Worm (Caenorhabditis elegans) whole organism, early embryonic: Measurements from ENCODE around the gene gst-44.

Experiments used
- B0310.2 ChIP-seq: sonication (generic microtip); optimal IDR thresholded peaks from 2 replicates; lab custom pipeline; 2016; ENCODE audit warnings: mild to moderate bottlenecking, missing genetic modification characterization, missing compliant biosample characterization
- F13C5.2 ChIP-seq: sonication (generic microtip); optimal IDR thresholded peaks from 2 replicates; lab custom pipeline; 2017; ENCODE audit warnings: mild to moderate bottlenecking, missing genetic modification characterization, inconsistent platforms, missing compliant biosample characterization
- aly-1 ChIP-seq: sonication (generic microtip); optimal IDR thresholded peaks from 2 replicates; lab custom pipeline; 2016; ENCODE audit warnings: missing genetic modification characterization, missing compliant biosample characterization
- ama-1 ChIP-seq: fragments of 150-350 bp; optimal IDR thresholded peaks from 2 replicates; lab custom pipeline; 2014
- ceh-13 ChIP-seq: fragments of 200-800 bp; sonication (Bioruptor generic); optimal IDR thresholded peaks from 2 replicates; lab custom pipeline; 2018; ENCODE audit warnings: mild to moderate bottlenecking, missing genetic modification characterization, missing compliant biosample characterization
- ceh-36 ChIP-seq: sonication (generic microtip); optimal IDR thresholded peaks from 2 replicates; lab custom pipeline; 2016; ENCODE audit warnings: missing genetic modification characterization, inconsistent platforms, missing compliant biosample characterization
- ets-7 ChIP-seq: sonication (generic microtip); optimal IDR thresholded peaks from 2 replicates; lab custom pipeline; 2016; ENCODE audit warnings: missing genotype, missing genetic modification characterization, missing compliant biosample characterization
- flt-1 ChIP-seq: fragments of 200-800 bp; sonication (Bioruptor generic); IDR thresholded peaks from 2 replicates; pipeline ENCODE4 v1.3.6; 2022; ENCODE audit warnings: missing genetic modification characterization, missing compliant biosample characterization
- hmbx-1 ChIP-seq: sonication (generic microtip); optimal IDR thresholded peaks from 2 replicates; lab custom pipeline; 2016; ENCODE audit warnings: mild to moderate bottlenecking, missing genetic modification characterization, missing compliant biosample characterization
- hmg-4 ChIP-seq: fragments of 200-800 bp; sonication (Bioruptor generic); optimal IDR thresholded peaks from 2 replicates; lab custom pipeline; 2018; ENCODE audit warnings: mild to moderate bottlenecking, missing genetic modification characterization, missing compliant biosample characterization
- hnd-1 ChIP-seq: sonication (generic microtip); optimal IDR thresholded peaks from 2 replicates; lab custom pipeline; 2016; ENCODE audit warnings: missing genetic modification characterization, missing compliant biosample characterization
- pes-1 ChIP-seq: fragments of 200-800 bp; sonication (Bioruptor generic); IDR thresholded peaks from 2 replicates; pipeline ENCODE4 v1.3.6; 2022; ENCODE audit warnings: missing genetic modification reagents, missing genetic modification characterization, missing compliant biosample characterization
- scrt-1 ChIP-seq: fragments of 200-800 bp; sonication (Bioruptor generic); IDR thresholded peaks from 2 replicates; pipeline ENCODE4 v1.3.6; 2022; ENCODE audit warnings: missing genetic modification characterization, missing compliant biosample characterization
- sea-1 ChIP-seq: fragments of 200-800 bp; sonication (Bioruptor generic); conservative IDR thresholded peaks from 2 replicates; pipeline ENCODE4 v1.3.6; 2022; ENCODE audit warnings: missing genetic modification characterization, missing compliant biosample characterization
- tbx-11 ChIP-seq: fragments of 200-800 bp; sonication (Bioruptor generic); IDR thresholded peaks from 2 replicates; pipeline ENCODE4 v1.3.6; 2022; ENCODE audit warnings: missing genetic modification characterization, missing compliant biosample characterization
- tbx-37 ChIP-seq: fragments of 200-800 bp; sonication (Bioruptor generic); conservative IDR thresholded peaks from 2 replicates; pipeline ENCODE4 v1.3.6; 2022; ENCODE audit warnings: missing genetic modification reagents, missing genetic modification characterization, missing compliant biosample characterization
- tra-4 ChIP-seq: sonication (generic microtip); optimal IDR thresholded peaks from 2 replicates; lab custom pipeline; 2017; ENCODE audit warnings: missing genetic modification characterization, missing compliant biosample characterization

Gene gst-44

DNA sequence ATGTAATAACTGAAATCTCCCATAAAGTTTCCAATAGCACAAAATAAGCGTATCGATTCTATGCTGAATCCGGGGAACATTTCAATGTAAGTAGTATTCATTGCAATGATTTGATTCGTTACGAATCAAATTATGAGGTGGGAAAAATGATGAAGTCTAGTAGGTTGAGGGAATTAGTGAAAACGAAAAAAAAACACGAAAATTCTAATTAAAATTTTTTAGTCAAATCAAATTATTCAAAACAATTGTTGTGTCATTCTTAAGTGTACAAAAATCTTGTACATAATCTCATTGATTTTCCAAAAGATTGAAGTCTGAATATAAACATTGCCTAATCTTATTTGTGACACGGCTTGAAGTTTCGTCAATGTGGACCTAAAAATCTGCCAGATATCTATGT lies 33.7 kb downstream of the gst-44 start, which contains the start of gene srw-29:
Gene srw-29 (minus strand): TSS at position 101 of the 400 bp plus-strand sequence.
- TF ChIP-seq sea-1 (GFP tag; lab: Robert Waterston, UW), result no peak

DNA sequence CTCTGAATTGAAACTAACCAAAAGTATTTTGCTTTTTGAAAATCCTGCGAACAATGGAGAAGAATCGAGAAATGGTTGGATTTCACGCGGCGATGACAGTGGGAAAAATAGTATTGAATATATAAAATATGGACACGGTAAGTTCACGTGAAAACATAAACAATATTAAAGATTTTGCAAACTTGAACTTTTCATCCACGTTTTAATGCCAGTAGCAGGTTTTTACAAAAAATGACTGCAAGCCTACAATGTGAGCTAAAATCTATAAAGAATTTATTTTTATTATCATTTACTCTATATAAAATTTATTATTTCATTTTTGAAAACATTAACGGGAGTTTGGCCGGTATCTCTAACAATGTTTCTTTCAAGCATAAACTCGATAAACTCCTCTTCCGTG lies 38.8 kb downstream of the gst-44 start, which contains the start of gene F26D2.10:
Gene F26D2.10 (minus strand): TSS at position 101 of the 400 bp plus-strand sequence.
- TF ChIP-seq sea-1 (GFP tag; lab: Robert Waterston, UW) (no peak), tra-4 (tag; lab: Kevin White, UChicago) (no peak), hmg-4 (GFP tag; lab: Kevin White, UChicago) (no peak), F13C5.2 (tag; lab: Kevin White, UChicago) (no peak), B0310.2 (tag; lab: Kevin White, UChicago) (no peak), ceh-36 (tag; lab: Kevin White, UChicago) (no peak), ama-1 (lab: Kevin White, UChicago) (no peak), pes-1 (no peak), hnd-1 (tag; lab: Kevin White, UChicago) (no peak), ets-7 (tag; lab: Kevin White, UChicago) (no peak), flt-1 (GFP tag; lab: Robert Waterston, UW) (no peak), tbx-37 (GFP tag; lab: Robert Waterston, UW) (no peak), ceh-13 (GFP tag; lab: Kevin White, UChicago) (no peak)

DNA sequence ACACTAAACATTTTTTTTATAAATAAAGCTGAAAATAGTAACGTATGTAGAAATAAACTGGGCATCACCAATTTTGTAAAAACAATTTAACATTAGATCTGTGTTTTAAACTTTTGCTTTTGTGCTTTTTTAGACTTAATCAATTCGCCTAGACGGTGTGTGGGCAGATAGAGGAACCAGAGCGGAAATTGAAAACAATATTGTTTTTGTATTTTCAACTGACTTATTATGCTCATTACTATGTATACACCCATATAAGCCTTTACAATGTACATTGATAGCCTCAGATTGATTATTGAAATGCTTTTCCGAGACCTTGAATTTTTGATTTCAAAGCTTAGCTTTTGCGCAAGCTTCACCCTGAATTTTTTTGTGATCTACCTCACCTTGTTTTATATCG lies 39.2 kb downstream of the gst-44 start, which contains the start of gene str-73:
Gene str-73 (plus strand): TSS at position 301 of the 400 bp plus-strand sequence.
- TF ChIP-seq ama-1 (lab: Kevin White, UChicago) (no peak), scrt-1 (no peak), tra-4 (tag; lab: Kevin White, UChicago) (no peak), ets-7 (tag; lab: Kevin White, UChicago) (no peak), sea-1 (GFP tag; lab: Robert Waterston, UW) (no peak), B0310.2 (tag; lab: Kevin White, UChicago) (no peak), ceh-36 (tag; lab: Kevin White, UChicago) (no peak), flt-1 (GFP tag; lab: Robert Waterston, UW) (no peak), tbx-37 (GFP tag; lab: Robert Waterston, UW) (no peak), hmbx-1 (tag; lab: Kevin White, UChicago) (no peak), ceh-13 (GFP tag; lab: Kevin White, UChicago) (no peak), hnd-1 (tag; lab: Kevin White, UChicago) (no peak), aly-1 (tag; lab: Kevin White, UChicago) (no peak), hmg-4 (GFP tag; lab: Kevin White, UChicago) (no peak), pes-1 (no peak), tbx-11 (no peak)

DNA sequence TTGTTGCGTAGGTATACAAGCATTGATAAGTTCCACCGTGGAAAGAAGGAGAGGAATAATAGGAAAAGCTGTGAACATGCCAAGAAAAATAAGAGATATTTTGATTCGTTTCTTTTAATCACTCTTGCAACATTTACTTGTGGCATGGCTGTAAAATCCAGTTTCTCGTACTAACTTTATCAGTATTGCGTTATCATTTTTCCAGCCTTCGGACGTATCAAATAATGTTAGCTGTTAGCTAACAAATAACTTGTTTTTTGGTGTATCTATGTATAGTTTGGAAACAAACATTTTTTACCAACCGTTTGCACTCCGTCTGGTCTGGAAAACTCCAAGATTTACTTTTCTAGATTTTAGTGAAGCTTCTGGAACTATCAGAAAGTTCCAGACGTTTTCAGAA lies 42.8 kb downstream of the gst-44 start, which contains the start of gene clec-234:
Gene clec-234 (minus strand): TSS at position 101 of the 400 bp plus-strand sequence.
- TF ChIP-seq tbx-11 (no peak), ama-1 (lab: Kevin White, UChicago) (no peak), hmg-4 (GFP tag; lab: Kevin White, UChicago) (no peak), sea-1 (GFP tag; lab: Robert Waterston, UW) (no peak), ceh-13 (GFP tag; lab: Kevin White, UChicago) (no peak), hmbx-1 (tag; lab: Kevin White, UChicago) (no peak), ceh-36 (tag; lab: Kevin White, UChicago) (no peak), F13C5.2 (tag; lab: Kevin White, UChicago) (no peak), ets-7 (tag; lab: Kevin White, UChicago) (no peak), tbx-37 (GFP tag; lab: Robert Waterston, UW) (no peak), aly-1 (tag; lab: Kevin White, UChicago) (no peak), scrt-1 (no peak)

- TF ChIP-seq tbx-11 (no peak), tra-4 (tag; lab: Kevin White, UChicago) (no peak), ceh-13 (GFP tag; lab: Kevin White, UChicago) (no peak), hnd-1 (tag; lab: Kevin White, UChicago) (no peak), F13C5.2 (tag; lab: Kevin White, UChicago) (no peak)
These were observed 44.8 kb downstream of the gst-44 start, which contains the start of the genes F26D2.13 and F26D2.14 for ce11 chrV:16435510-16435909. TSS of gene F26D2.13 (minus strand) at chrV:16435610. TSS of gene F26D2.14 (plus strand) at chrV:16435855.

ce11 chrV:16437546-16437945 lies 46.9 kb downstream of the gst-44 start, which contains the start of gene F26D2.15:
TSS of gene F26D2.15 (plus strand) at chrV:16437846.
- TF ChIP-seq flt-1 (GFP tag; lab: Robert Waterston, UW) (no peak), tbx-37 (GFP tag; lab: Robert Waterston, UW) (no peak), ama-1 (lab: Kevin White, UChicago) (no peak), hmg-4 (GFP tag; lab: Kevin White, UChicago) (no peak)
